Fruit fly (Drosophila melanogaster) whole organism, embryonic: Measurements from ENCODE around the gene Drgx.

Source experiments
- Asciz ChIP-seq: fragments of 200-800 bp; sonication (Bioruptor generic); optimal IDR thresholded peaks from 2 replicates; lab custom pipeline; 2017; ENCODE audit warnings: missing biosample characterization, mild to moderate bottlenecking, missing genetic modification characterization, missing genetic modification reagents
- Atf6 ChIP-seq: fragments of 200-800 bp; sonication (Bioruptor generic); IDR thresholded peaks from 2 replicates; pipeline ENCODE4 v1.3.6; 2022; ENCODE audit warnings: missing biosample characterization, missing genetic modification characterization
- CG10462 ChIP-seq: fragments of 200-800 bp; sonication (Bioruptor generic); optimal IDR thresholded peaks from 2 replicates; lab custom pipeline; 2016; ENCODE audit warnings: missing biosample characterization, missing genetic modification characterization
- CG11247 ChIP-seq: fragments of 200-800 bp; sonication (Bioruptor generic); IDR thresholded peaks from 2 replicates; pipeline ENCODE4 v1.3.6; 2022; ENCODE audit warnings: missing biosample characterization, missing genetic modification characterization
- CG11456 ChIP-seq: fragments of 200-800 bp; sonication (Bioruptor generic); IDR thresholded peaks from 3 replicates; pipeline ENCODE4 v1.3.6; 2022; ENCODE audit warnings: missing biosample characterization, missing genetic modification characterization
- CG13624 ChIP-seq: fragments of 200-800 bp; sonication (Bioruptor generic); optimal IDR thresholded peaks from 2 replicates; lab custom pipeline; 2016; ENCODE audit warnings: missing biosample characterization, missing genetic modification characterization
- CG13894 ChIP-seq: fragments of 200-800 bp; sonication (Bioruptor generic); optimal IDR thresholded peaks from 3 replicates; lab custom pipeline; 2018; ENCODE audit warnings: missing biosample characterization, mild to moderate bottlenecking, missing genetic modification characterization, moderate library complexity
- CG14860 ChIP-seq: fragments of 200-800 bp; sonication (Bioruptor generic); IDR thresholded peaks from 3 replicates; pipeline ENCODE4 v1.3.6; 2022; ENCODE audit warnings: missing biosample characterization, missing genetic modification characterization; ENCODE audit not compliant: partially characterized antibody
- CG16863 ChIP-seq: fragments of 200-800 bp; sonication (Bioruptor generic); optimal IDR thresholded peaks from 3 replicates; lab custom pipeline; 2016; ENCODE audit warnings: missing biosample characterization, missing genetic modification characterization
- CG18011 ChIP-seq: fragments of 200-800 bp; sonication (Bioruptor generic); optimal IDR thresholded peaks from 2 replicates; lab custom pipeline; 2017; ENCODE audit warnings: missing biosample characterization, missing genetic modification characterization, mild to moderate bottlenecking, moderate library complexity, missing genotype
- CG30020 ChIP-seq: fragments of 200-800 bp; optimal IDR thresholded peaks from 2 replicates; lab custom pipeline; 2019; ENCODE audit warnings: missing biosample characterization, mild to moderate bottlenecking, missing genetic modification characterization, moderate library complexity
- CG3281 ChIP-seq: fragments of 200-800 bp; sonication (Bioruptor generic); optimal IDR thresholded peaks from 3 replicates; lab custom pipeline; 2017; ENCODE audit warnings: missing biosample characterization, mild to moderate bottlenecking, missing genetic modification characterization
- CG34376 ChIP-seq: fragments of 200-800 bp; sonication (Bioruptor generic); optimal IDR thresholded peaks from 2 replicates; lab custom pipeline; 2018; ENCODE audit warnings: missing biosample characterization, mild to moderate bottlenecking, missing genetic modification characterization
- CG4730 ChIP-seq: fragments of 200-800 bp; sonication (Bioruptor generic); IDR thresholded peaks from 2 replicates; pipeline ENCODE4 v1.3.6; 2022; ENCODE audit warnings: missing biosample characterization, missing genetic modification characterization
- CG4854 ChIP-seq: fragments of 200-800 bp; sonication (Bioruptor generic); optimal IDR thresholded peaks from 2 replicates; lab custom pipeline; 2016; ENCODE audit warnings: missing biosample characterization, missing genetic modification characterization, inconsistent platforms
- CG6765 ChIP-seq: fragments of 200-800 bp; sonication (Bioruptor generic); optimal IDR thresholded peaks from 3 replicates; lab custom pipeline; 2017; ENCODE audit warnings: missing biosample characterization, mild to moderate bottlenecking, missing genetic modification characterization
- CG6813 ChIP-seq: fragments of 200-800 bp; sonication (Bioruptor generic); optimal IDR thresholded peaks from 2 replicates; lab custom pipeline; 2017; ENCODE audit warnings: missing biosample characterization, missing genetic modification characterization, mild to moderate bottlenecking, moderate library complexity, missing genetic modification reagents
- CG7357 ChIP-seq: fragments of 200-800 bp; sonication (Bioruptor generic); IDR thresholded peaks from 3 replicates; pipeline ENCODE4 v1.3.6; 2022; ENCODE audit warnings: missing biosample characterization, missing genetic modification characterization
- CG7987 ChIP-seq: fragments of 200-800 bp; sonication (Bioruptor generic); optimal IDR thresholded peaks from 2 replicates; lab custom pipeline; 2018; ENCODE audit warnings: missing biosample characterization, mild to moderate bottlenecking, missing genetic modification characterization, moderate library complexity
- CG8290 ChIP-seq, 3 experiments: fragments of 200-800 bp; sonication (Bioruptor generic); optimal IDR thresholded peaks; 2 replicates each; lab custom pipeline; 2016 to 2019; ENCODE audit warnings: missing biosample characterization in 3 of 3, missing genetic modification characterization in 3 of 3, mild to moderate bottlenecking in 2 of 3, moderate library complexity in 1 of 3
- CG8388 ChIP-seq: fragments of 200-800 bp; sonication (Bioruptor generic); optimal IDR thresholded peaks from 2 replicates; lab custom pipeline; 2019; ENCODE audit warnings: missing biosample characterization, mild to moderate bottlenecking, missing genetic modification characterization, moderate library complexity
- CG8478 ChIP-seq: fragments of >200 bp; optimal IDR thresholded peaks from 2 replicates; lab custom pipeline; 2018
- Doc2 ChIP-seq: fragments of 200-800 bp; sonication (Bioruptor generic); IDR thresholded peaks from 2 replicates; pipeline ENCODE4 v1.3.6; 2022; ENCODE audit warnings: missing biosample characterization, missing genetic modification characterization
- E2f1 ChIP-seq: fragments of 200-800 bp; sonication (Bioruptor generic); IDR thresholded peaks from 2 replicates; pipeline ENCODE4 v1.3.6; 2022; ENCODE audit warnings: missing biosample characterization, missing genetic modification characterization
- Gsc ChIP-seq: fragments of 200-800 bp; sonication (Bioruptor generic); IDR thresholded peaks from 2 replicates; pipeline ENCODE4 v1.3.6; 2022; ENCODE audit warnings: missing biosample characterization, missing genetic modification characterization
- Gug ChIP-seq: fragments of 200-800 bp; sonication (Bioruptor generic); IDR thresholded peaks from 4 replicates; pipeline ENCODE4 v1.3.6; 2022; ENCODE audit warnings: missing biosample characterization, missing genetic modification characterization
- Hr51 ChIP-seq, 2 experiments: fragments of 200-800 bp; sonication (Bioruptor generic); optimal IDR thresholded peaks; 2 replicates in 1 of 2; 3 replicates in 1 of 2; lab custom pipeline; 2016 to 2018; ENCODE audit warnings: missing biosample characterization in 2 of 2, missing genetic modification characterization in 2 of 2, mild to moderate bottlenecking in 1 of 2, moderate library complexity in 1 of 2
- Max ChIP-seq: fragments of 200-800 bp; sonication (Bioruptor generic); optimal IDR thresholded peaks from 2 replicates; lab custom pipeline; 2016; ENCODE audit warnings: missing biosample characterization, mild to moderate bottlenecking, missing genetic modification characterization
- Med ChIP-seq: fragments of 200-800 bp; sonication (Bioruptor generic); peaks from one replicate; lab custom pipeline; 2016; ENCODE audit warnings: missing biosample characterization, missing genetic modification characterization, mild to moderate bottlenecking, inconsistent platforms, moderate library complexity
- Mrtf ChIP-seq: fragments of 200-800 bp; sonication (Bioruptor generic); IDR thresholded peaks from 3 replicates; pipeline ENCODE4 v1.3.6; 2022; ENCODE audit warnings: missing biosample characterization, missing genetic modification characterization
- Myb ChIP-seq: fragments of 200-800 bp; sonication (Bioruptor generic); optimal IDR thresholded peaks from 2 replicates; lab custom pipeline; 2016; ENCODE audit warnings: missing biosample characterization, missing genetic modification characterization
- Oaz ChIP-seq: fragments of 200-800 bp; sonication (Bioruptor generic); IDR thresholded peaks from 2 replicates; pipeline ENCODE4 v1.3.6; 2022; ENCODE audit warnings: missing biosample characterization, missing genetic modification characterization
- Pdp1 ChIP-seq, 2 experiments: fragments of 200-800 bp; sonication (Bioruptor generic); optimal IDR thresholded peaks; 3 replicates each; lab custom pipeline; 2016; ENCODE audit warnings: missing biosample characterization in 2 of 2, missing genetic modification characterization in 2 of 2, mild to moderate bottlenecking in 1 of 2, moderate library complexity in 1 of 2
- Stat92E ChIP-seq, 3 experiments: fragments of >200 bp in 2 of 3; fragments of 200-800 bp in 1 of 3; sonication (Bioruptor generic) in 1 of 3; optimal IDR thresholded peaks; 2 replicates each; lab custom pipeline; 2017 to 2019; ENCODE audit warnings: missing biosample characterization in 3 of 3, missing genetic modification characterization in 3 of 3, mild to moderate bottlenecking in 1 of 3, moderate library complexity in 1 of 3
- Xbp1 ChIP-seq: fragments of 200-800 bp; sonication (Bioruptor generic); optimal IDR thresholded peaks from 3 replicates; lab custom pipeline; 2016; ENCODE audit warnings: missing biosample characterization, mild to moderate bottlenecking, missing genetic modification characterization
- Xrp1 ChIP-seq: fragments of 200-800 bp; sonication (Bioruptor generic); IDR thresholded peaks from 2 replicates; pipeline ENCODE4 v1.3.6; 2022; ENCODE audit warnings: missing biosample characterization, missing genetic modification characterization
- az2 ChIP-seq: fragments of 200-800 bp; sonication (Bioruptor generic); optimal IDR thresholded peaks from 3 replicates; lab custom pipeline; 2016; ENCODE audit warnings: missing biosample characterization, missing genetic modification characterization
- dati ChIP-seq: fragments of 200-800 bp; sonication (Bioruptor generic); IDR thresholded peaks from 2 replicates; pipeline ENCODE4 v1.3.6; 2022; ENCODE audit warnings: missing biosample characterization, missing genetic modification characterization
- dimm ChIP-seq: fragments of 200-800 bp; sonication (Bioruptor generic); IDR thresholded peaks from 2 replicates; pipeline ENCODE4 v1.3.6; 2022; ENCODE audit warnings: missing biosample characterization, missing genetic modification characterization
- dpn ChIP-seq, 2 experiments: fragments of 200-800 bp; sonication (Bioruptor generic); optimal IDR thresholded peaks; 3 replicates each; lab custom pipeline; 2016; ENCODE audit warnings: missing biosample characterization in 2 of 2, missing genetic modification characterization in 2 of 2
- dysf ChIP-seq: fragments of 200-800 bp; sonication (Bioruptor generic); IDR thresholded peaks from 3 replicates; pipeline ENCODE4 v1.3.6; 2022; ENCODE audit warnings: missing biosample characterization, missing genetic modification characterization
- ems ChIP-seq: fragments of 200-800 bp; sonication (Bioruptor generic); optimal IDR thresholded peaks from 3 replicates; lab custom pipeline; 2016; ENCODE audit warnings: missing biosample characterization, missing genetic modification characterization
- fd3F ChIP-seq: fragments of 200-800 bp; sonication (Bioruptor generic); optimal IDR thresholded peaks from 2 replicates; lab custom pipeline; 2018; ENCODE audit warnings: missing biosample characterization, mild to moderate bottlenecking, missing genetic modification characterization, moderate library complexity
- gce ChIP-seq: fragments of 200-800 bp; sonication (Bioruptor generic); IDR thresholded peaks from 3 replicates; pipeline ENCODE4 v1.3.6; 2022; ENCODE audit warnings: missing biosample characterization, missing genetic modification characterization
- grau ChIP-seq: fragments of 200-800 bp; optimal IDR thresholded peaks from 3 replicates; lab custom pipeline; 2019; ENCODE audit warnings: missing biosample characterization, mild to moderate bottlenecking, missing genetic modification characterization, moderate library complexity
- lilli ChIP-seq: fragments of 200-800 bp; sonication (Bioruptor generic); optimal IDR thresholded peaks from 3 replicates; lab custom pipeline; 2016; ENCODE audit warnings: missing biosample characterization, missing genetic modification characterization
- pan ChIP-seq, 4 experiments: fragments of >200 bp in 3 of 4; fragments of 200-800 bp in 1 of 4; sonication (Bioruptor generic) in 1 of 4; optimal IDR thresholded peaks in 3 of 4; IDR thresholded peaks in 1 of 4; 2 replicates each; pipeline versions ENCODE4 v1.3.6 to Lab custom; 2017 to 2022; ENCODE audit warnings: missing biosample characterization in 2 of 4, missing genetic modification characterization in 2 of 4, mixed read lengths in 1 of 4
- pho ChIP-seq: fragments of 200-800 bp; sonication (Bioruptor generic); optimal IDR thresholded peaks from 2 replicates; lab custom pipeline; 2016; ENCODE audit warnings: missing biosample characterization, missing genetic modification characterization
- pros ChIP-seq: fragments of 200-800 bp; sonication (Bioruptor generic); optimal IDR thresholded peaks from 3 replicates; lab custom pipeline; 2019; ENCODE audit warnings: missing biosample characterization, mild to moderate bottlenecking, missing genetic modification characterization, moderate library complexity
- stc ChIP-seq: fragments of 200-800 bp; sonication (Bioruptor generic); IDR thresholded peaks from 2 replicates; pipeline ENCODE4 v1.3.6; 2022; ENCODE audit warnings: missing biosample characterization, missing genetic modification characterization

Drgx gene

dm6 chr2L:3629466-3629865, 33.1 kb upstream of the Drgx start (continued):
- TF ChIP-seq dati (GFP tag; lab: Robert Waterston, UW) (no peak), CG3281 (GFP tag; lab: Kevin White, UChicago) (peak; percentile 41), Xrp1 (peak; percentile 55; the same call in 1 of the 2 replicates), CG7987 (no peak), CG8290 (GFP tag; optimal IDR thresholded peaks at IDR 0.05; lab: Kevin White, UChicago) (no peak), CG8290 (tag; optimal IDR thresholded peaks at IDR 0.05; lab: Kevin White, UChicago) (peak in 1 of 2 experiments; percentile 13), CG4730 (0 out of 2 replicates have a peak, but pooled peaks have one; percentile 44), dpn (GFP tag; optimal IDR thresholded peaks at IDR 0.05; lab: Kevin White, UChicago) (peak; percentile 12 to 40), Oaz (no peak), Xbp1 (GFP tag; lab: Kevin White, UChicago) (peak; percentile 4), pho (GFP tag; lab: Kevin White, UChicago) (peak; percentile 37), Atf6 (peak; percentile 80), dimm (GFP tag; lab: Robert Waterston, UW) (no peak), CG18011 (no peak), az2 (GFP tag; lab: Kevin White, UChicago) (peak; percentile 13), lilli (GFP tag; lab: Kevin White, UChicago) (peak; percentile 59), stc (0 out of 2 replicates have a peak, but pooled peaks have one; percentile 6), Gug (peak; percentile 20; the same call in 1 of the 4 replicates), CG30020 (tag; lab: Kevin White, UChicago) (no peak), CG16863 (no peak), CG7357 (peak; percentile 60; the same call in 1 of the 3 replicates), CG8388 (GFP tag; lab: Kevin White, UChicago) (no peak), CG14860 (GFP tag; lab: Robert Waterston, UW) (no peak), fd3F (peak; percentile 16), Pdp1 (GFP tag; optimal IDR thresholded peaks at IDR 0.05; lab: Kevin White, UChicago) (peak; percentile 12 to 17), CG13624 (peak; percentile 56), Mrtf (GFP tag; lab: Robert Waterston, UW) (0 out of 3 replicates have a peak, but pooled peaks have one; percentile 25), dysf (GFP tag; lab: Robert Waterston, UW) (peak; percentile 72; the same call in 2 of the 3 replicates), Hr51 (GFP tag; optimal IDR thresholded peaks at IDR 0.05; lab: Kevin White, UChicago) (peak in 1 of 2 experiments; percentile 11), Stat92E (GFP tag; optimal IDR thresholded peaks at IDR 0.05; lab: Kevin White, UChicago) (no peak), pan (optimal IDR thresholded peaks at IDR 0.05; lab: Kevin White, UChicago) (no peak), pan (GFP tag; optimal IDR thresholded peaks at IDR 0.05 in 1 of 2, IDR thresholded peaks at IDR 0.05 in 1 of 2) (peak in 1 of 2 experiments; percentile 9), CG11456 (GFP tag; lab: Robert Waterston, UW) (0 out of 3 replicates have a peak, but pooled peaks have one; percentile 49), grau (tag; lab: Kevin White, UChicago) (peak; percentile 35)
- TF ChIP-seq, all 482 proteins: peak for 112

- TF ChIP-seq Myb (GFP tag; lab: Kevin White, UChicago) (no peak), E2f1 (GFP tag; lab: Robert Waterston, UW) (no peak), CG10462 (GFP tag; lab: Kevin White, UChicago) (no peak), CG6765 (no peak), CG34376 (GFP tag; lab: Kevin White, UChicago) (no peak), Gsc (GFP tag; lab: Robert Waterston, UW) (no peak), Max (no peak), CG7987 (no peak), gce (GFP tag; lab: Robert Waterston, UW) (no peak), CG6813 (no peak), ems (no peak), Doc2 (no peak), Asciz (GFP tag; lab: Kevin White, UChicago) (no peak), pros (GFP tag; lab: Kevin White, UChicago) (peak; percentile 56), CG11247 (no peak), CG13894 (tag; lab: Kevin White, UChicago) (peak; percentile 15), CG4854 (no peak), CG8478 (lab: Kevin White, UChicago) (no peak), Med (peak; percentile 66)
Measured at dm6 chr2L:3630763-3631162, 31.8 kb upstream of the Drgx start.
